Worm (Caenorhabditis elegans) whole organism, L4 larva: ENCODE results near the gene knl-1.

ENCODE experiments used
- Y105C5A.15 ChIP-seq: fragments of 200-800 bp; sonication (Bioruptor generic); IDR thresholded peaks from 2 replicates; pipeline ENCODE4 v1.3.6; 2022; ENCODE audit warnings: missing genetic modification characterization, missing compliant biosample characterization
- aha-1 ChIP-seq: fragments of 150-350 bp; peaks from one replicate; lab custom pipeline; 2014; ENCODE audit warnings: missing biosample characterization, missing genetic modification characterization
- ces-1 ChIP-seq: fragments of 150-350 bp; sonication (generic microtip); optimal IDR thresholded peaks from 4 replicates; lab custom pipeline; 2014; ENCODE audit warnings: missing biosample characterization, missing genetic modification reagents, missing genetic modification characterization
- daf-16 ChIP-seq, 3 experiments: sonication (generic microtip); optimal IDR thresholded peaks; 2 replicates each; lab custom pipeline; 2016 to 2017; ENCODE audit warnings: missing genetic modification characterization in 3 of 3, missing genetic modification reagents in 3 of 3, mild to moderate bottlenecking in 2 of 3, missing compliant biosample characterization in 2 of 3, missing biosample characterization in 1 of 3, moderate library complexity in 1 of 3
- lsy-2 ChIP-seq, 2 experiments: fragments of 150-350 bp in 1 of 2; sonication (generic microtip) in 1 of 2; optimal IDR thresholded peaks; 2 replicates each; lab custom pipeline; 2014 to 2017; ENCODE audit warnings: missing biosample characterization in 2 of 2, missing genetic modification characterization in 2 of 2
- nhr-102 ChIP-seq: sonication (generic microtip); optimal IDR thresholded peaks from 2 replicates; lab custom pipeline; 2016; ENCODE audit warnings: mild to moderate bottlenecking, missing genetic modification characterization, moderate library complexity, missing compliant biosample characterization
- nhr-77 ChIP-seq: fragments of 150-350 bp; optimal IDR thresholded peaks from 2 replicates; lab custom pipeline; 2014; ENCODE audit warnings: missing biosample characterization, missing genetic modification characterization
- rbr-2 ChIP-seq: sonication (generic microtip); optimal IDR thresholded peaks from 2 replicates; lab custom pipeline; 2016; ENCODE audit warnings: missing genotype, missing genetic modification characterization, missing compliant biosample characterization
- snpc-1.2 ChIP-seq: fragments of 200-800 bp; sonication (Bioruptor generic); IDR thresholded peaks from 2 replicates; pipeline ENCODE4 v1.3.6; 2022; ENCODE audit warnings: missing genetic modification reagents, missing genetic modification characterization, missing compliant biosample characterization
- snpc-4 ChIP-seq: fragments of 150-350 bp; optimal IDR thresholded peaks from 2 replicates; lab custom pipeline; 2014; ENCODE audit warnings: missing biosample characterization, missing genetic modification characterization

ce11 chrIII:8281310-8281709 lies 30.9 kb downstream of the knl-1 start:
- TF ChIP-seq lsy-2 (tag; optimal IDR thresholded peaks at IDR 0.05; lab: Kevin White, UChicago): no peak
- no peak for TF ChIP-seq aha-1 (tag; lab: Kevin White, UChicago)
- no peak for TF ChIP-seq nhr-102 (tag; lab: Kevin White, UChicago)
- TF ChIP-seq rbr-2 (tag; lab: Kevin White, UChicago): no peak
- no peak for TF ChIP-seq Y105C5A.15
- TF ChIP-seq snpc-4 (tag; lab: Kevin White, UChicago): no peak
- TF ChIP-seq nhr-77 (tag; lab: Kevin White, UChicago): no peak
- TF ChIP-seq snpc-1.2: no peak
- TF ChIP-seq ces-1 (GFP tag; lab: Kevin White, UChicago): no peak
- TF ChIP-seq daf-16 (GFP tag; optimal IDR thresholded peaks at IDR 0.05; lab: Kevin White, UChicago): no peak
- TF ChIP-seq daf-16 (tag; optimal IDR thresholded peaks at IDR 0.05; lab: Kevin White, UChicago): no peak
